Worm (Caenorhabditis elegans): Measurements from ENCODE around the gene Y43F8B.22.

Y43F8B.22 gene

DNA sequence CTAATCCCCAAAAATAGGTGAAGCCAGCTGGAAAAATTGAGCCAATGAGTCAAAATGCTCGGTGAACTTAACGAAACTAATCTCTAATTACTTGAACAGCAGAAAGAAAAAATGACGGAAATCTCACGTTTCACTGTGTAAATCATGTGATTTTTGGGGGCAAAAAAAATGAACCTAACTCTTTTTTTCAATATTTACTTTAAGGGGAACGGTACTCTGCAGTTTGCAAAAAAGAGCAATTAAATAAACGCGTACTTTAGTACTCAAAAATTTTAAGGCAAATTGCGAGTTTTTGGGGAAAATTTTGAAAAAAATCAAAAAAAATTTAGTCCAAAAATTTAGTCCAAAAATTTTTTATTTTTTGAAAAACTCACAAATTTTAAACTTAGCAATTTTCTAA, 48.4 kb downstream of the Y43F8B.22 start:
- TF ChIP-seq ama-1 (optimal IDR thresholded peaks at IDR 0.05) = no peak
- peak; percentile 20 for TF ChIP-seq sma-9 (GFP tag; optimal IDR thresholded peaks at IDR 0.05)
- TF ChIP-seq sma-9 (tag; optimal IDR thresholded peaks at IDR 0.05) = no peak
